Worm (Caenorhabditis elegans): ENCODE measurements around the gene F10E7.11.

DNA sequence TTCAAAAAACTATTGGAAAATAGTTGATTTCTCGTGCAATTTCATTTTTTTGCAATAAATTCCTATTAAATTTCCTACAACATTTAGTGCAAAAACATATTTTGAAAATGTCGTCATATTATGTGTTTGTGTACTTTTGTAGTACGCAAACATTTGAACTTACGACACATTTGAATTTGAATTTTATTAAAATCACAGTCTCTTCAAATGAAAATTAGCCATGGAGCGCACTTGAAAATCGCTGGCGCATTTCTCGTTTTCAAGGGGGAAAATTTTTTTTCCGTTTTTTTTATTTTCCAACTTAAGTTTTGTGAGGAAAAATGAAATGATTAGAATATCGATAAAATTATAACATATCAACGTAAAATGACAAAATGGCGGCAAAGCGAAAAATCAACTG is 24.9 kb upstream of the F10E7.11 start:
- TF ChIP-seq him-1 (tag; optimal IDR thresholded peaks at IDR 0.05) (no peak), W03F9.2 (tag; optimal IDR thresholded peaks at IDR 0.05) (peak; percentile 56), dao-5 (tag; optimal IDR thresholded peaks at IDR 0.05) (no peak)

All from whole organism, L4/young adult.